Worm (Caenorhabditis elegans) whole organism, L4 larva: ENCODE data around the gene ddx-19.

ENCODE experiments used
- F26F4.8 ChIP-seq: fragments of 200-800 bp; sonication (Bioruptor generic); conservative IDR thresholded peaks from 2 replicates; pipeline ENCODE4 v1.3.6; 2022; ENCODE audit warnings: missing genetic modification characterization, missing compliant biosample characterization
- F37D6.2 ChIP-seq: sonication (generic microtip); optimal IDR thresholded peaks from 2 replicates; lab custom pipeline; 2016; ENCODE audit warnings: mild to moderate bottlenecking, missing genetic modification characterization, missing compliant biosample characterization
- F44E2.7 ChIP-seq: fragments of 200-800 bp; sonication (Bioruptor generic); IDR thresholded peaks from 2 replicates; pipeline ENCODE4 v2.1.2; 2022; ENCODE audit warnings: missing genetic modification characterization, missing compliant biosample characterization
- F49E8.2 ChIP-seq: sonication (generic microtip); optimal IDR thresholded peaks from 2 replicates; lab custom pipeline; 2016; ENCODE audit warnings: missing compliant biosample characterization, mild to moderate bottlenecking, missing genetic modification characterization, borderline replicate concordance
- Y48G9A.11 ChIP-seq: fragments of 200-800 bp; sonication (Bioruptor generic); IDR thresholded peaks from 2 replicates; pipeline ENCODE4 v1.3.6; 2022; ENCODE audit warnings: missing genetic modification reagents, missing genetic modification characterization, missing compliant biosample characterization
- aha-1 ChIP-seq: fragments of 150-350 bp; peaks from one replicate; lab custom pipeline; 2014; ENCODE audit warnings: missing biosample characterization, missing genetic modification characterization
- attf-4 ChIP-seq: sonication (generic microtip); optimal IDR thresholded peaks from 3 replicates; lab custom pipeline; 2017; ENCODE audit warnings: missing biosample characterization, missing genetic modification characterization
- ceh-28 ChIP-seq: fragments of 150-350 bp; optimal IDR thresholded peaks from 2 replicates; lab custom pipeline; 2014; ENCODE audit warnings: missing biosample characterization, missing genetic modification reagents, missing genetic modification characterization
- ceh-62 ChIP-seq: sonication (generic microtip); optimal IDR thresholded peaks from 2 replicates; lab custom pipeline; 2017; ENCODE audit warnings: missing biosample characterization, missing genetic modification characterization
- ctbp-1 ChIP-seq: fragments of 200-800 bp; sonication (Bioruptor generic); IDR thresholded peaks from 2 replicates; pipeline ENCODE4 v1.3.6; 2022; ENCODE audit warnings: missing genetic modification reagents, missing genetic modification characterization, missing compliant biosample characterization
- daf-8 ChIP-seq: fragments of 200-800 bp; sonication (Bioruptor generic); IDR thresholded peaks from 2 replicates; pipeline ENCODE4 v1.3.6; 2022; ENCODE audit warnings: missing genetic modification characterization, missing compliant biosample characterization
- dmd-8 ChIP-seq: fragments of 200-800 bp; sonication (Bioruptor generic); IDR thresholded peaks from 2 replicates; pipeline ENCODE4 v1.3.6; 2022; ENCODE audit warnings: missing genetic modification characterization, missing compliant biosample characterization
- dpl-1 ChIP-seq: fragments of 150-350 bp; optimal IDR thresholded peaks from 2 replicates; lab custom pipeline; 2014; ENCODE audit warnings: missing biosample characterization, missing genetic modification reagents, missing genetic modification characterization
- duxl-1 ChIP-seq: sonication (generic microtip); optimal IDR thresholded peaks from 2 replicates; lab custom pipeline; 2016; ENCODE audit warnings: mild to moderate bottlenecking, missing genetic modification characterization, moderate library complexity, missing compliant biosample characterization; ENCODE audit not compliant: poor library complexity
- dve-1 ChIP-seq: sonication (generic microtip); optimal IDR thresholded peaks from 2 replicates; lab custom pipeline; 2017; ENCODE audit warnings: antibody characterized with exemption, mild to moderate bottlenecking, missing genetic modification characterization, missing compliant biosample characterization; ENCODE audit not compliant: insufficient read depth
- egl-27 ChIP-seq: sonication (generic microtip); optimal IDR thresholded peaks from 3 replicates; lab custom pipeline; 2017; ENCODE audit warnings: missing biosample characterization, missing genetic modification reagents, missing genetic modification characterization
- egl-43 ChIP-seq: fragments of 200-800 bp; sonication (Bioruptor generic); IDR thresholded peaks from 2 replicates; pipeline ENCODE4 v1.3.6; 2022; ENCODE audit warnings: missing genetic modification reagents, missing genetic modification characterization, missing compliant biosample characterization
- fkh-10 ChIP-seq: fragments of 150-350 bp; optimal IDR thresholded peaks from 2 replicates; lab custom pipeline; 2014; ENCODE audit warnings: missing biosample characterization, missing genetic modification reagents, missing genetic modification characterization
- hmg-1.1 ChIP-seq: fragments of 200-800 bp; sonication (Bioruptor generic); IDR thresholded peaks from 2 replicates; pipeline ENCODE4 v1.3.6; 2022; ENCODE audit warnings: missing genetic modification reagents, missing genetic modification characterization, missing compliant biosample characterization
- jun-1 ChIP-seq: fragments of 150-350 bp; optimal IDR thresholded peaks from 2 replicates; lab custom pipeline; 2014; ENCODE audit warnings: missing biosample characterization, missing genetic modification reagents, missing genetic modification characterization
- lin-13 ChIP-seq: fragments of 150-350 bp; optimal IDR thresholded peaks from 2 replicates; lab custom pipeline; 2014; ENCODE audit warnings: missing biosample characterization, missing genetic modification reagents, missing genetic modification characterization
- madf-9 ChIP-seq: fragments of 200-800 bp; sonication (Bioruptor generic); conservative IDR thresholded peaks from 2 replicates; pipeline ENCODE4 v1.3.6; 2022; ENCODE audit warnings: missing genetic modification reagents, missing genetic modification characterization, missing compliant biosample characterization
- mdt-29 ChIP-seq: fragments of 200-800 bp; sonication (Bioruptor generic); IDR thresholded peaks from 2 replicates; pipeline ENCODE4 v1.3.6; 2022; ENCODE audit warnings: missing genetic modification reagents, missing genetic modification characterization, missing compliant biosample characterization
- mep-1 ChIP-seq: fragments of 150-350 bp; sonication (generic microtip); optimal IDR thresholded peaks from 3 replicates; lab custom pipeline; 2014; ENCODE audit warnings: missing biosample characterization, missing genetic modification characterization
- nhr-10 ChIP-seq: fragments of 150-350 bp; optimal IDR thresholded peaks from 2 replicates; lab custom pipeline; 2014; ENCODE audit warnings: missing biosample characterization, missing genetic modification characterization
- nhr-102 ChIP-seq: sonication (generic microtip); optimal IDR thresholded peaks from 2 replicates; lab custom pipeline; 2016; ENCODE audit warnings: mild to moderate bottlenecking, missing genetic modification characterization, moderate library complexity, missing compliant biosample characterization
- nhr-111 ChIP-seq: fragments of 200-800 bp; sonication (Bioruptor generic); optimal IDR thresholded peaks from 2 replicates; lab custom pipeline; 2018; ENCODE audit warnings: mild to moderate bottlenecking, missing genetic modification characterization, missing compliant biosample characterization
- nhr-41 ChIP-seq: fragments of 200-800 bp; sonication (Bioruptor generic); IDR thresholded peaks from 2 replicates; pipeline ENCODE4 v1.3.6; 2022; ENCODE audit warnings: missing genetic modification reagents, missing genetic modification characterization, missing compliant biosample characterization
- nhr-6 ChIP-seq: fragments of 150-350 bp; optimal IDR thresholded peaks from 2 replicates; lab custom pipeline; 2014; ENCODE audit warnings: missing biosample characterization, missing genetic modification characterization
- nhr-77 ChIP-seq: fragments of 150-350 bp; optimal IDR thresholded peaks from 2 replicates; lab custom pipeline; 2014; ENCODE audit warnings: missing biosample characterization, missing genetic modification characterization
- pqm-1 ChIP-seq: sonication (generic microtip); optimal IDR thresholded peaks from 2 replicates; lab custom pipeline; 2017; ENCODE audit warnings: missing biosample characterization, missing genetic modification characterization
- set-16 ChIP-seq: fragments of 200-800 bp; sonication (Bioruptor generic); IDR thresholded peaks from 2 replicates; pipeline ENCODE4 v1.3.6; 2022; ENCODE audit warnings: missing genetic modification reagents, missing genetic modification characterization, missing compliant biosample characterization
- snpc-1.2 ChIP-seq: fragments of 200-800 bp; sonication (Bioruptor generic); IDR thresholded peaks from 2 replicates; pipeline ENCODE4 v1.3.6; 2022; ENCODE audit warnings: missing genetic modification reagents, missing genetic modification characterization, missing compliant biosample characterization
- spr-3 ChIP-seq: fragments of 200-800 bp; sonication (Bioruptor generic); optimal IDR thresholded peaks from 2 replicates; lab custom pipeline; 2018; ENCODE audit warnings: mild to moderate bottlenecking, missing genetic modification characterization, missing compliant biosample characterization
- tag-97 ChIP-seq: fragments of 200-800 bp; sonication (Bioruptor generic); IDR thresholded peaks from 2 replicates; pipeline ENCODE4 v1.3.6; 2022; ENCODE audit warnings: missing genetic modification characterization, missing compliant biosample characterization
- tra-1 ChIP-seq: fragments of 200-800 bp; sonication (Bioruptor generic); IDR thresholded peaks from 2 replicates; pipeline ENCODE4 v1.3.6; 2022; ENCODE audit warnings: missing genetic modification reagents, missing genetic modification characterization, missing compliant biosample characterization
- unc-130 ChIP-seq: sonication (generic microtip); optimal IDR thresholded peaks from 2 replicates; lab custom pipeline; 2016; ENCODE audit warnings: missing genetic modification reagents, missing genetic modification characterization, missing compliant biosample characterization
- vab-7 ChIP-seq: fragments of 200-800 bp; sonication (Bioruptor generic); IDR thresholded peaks from 2 replicates; pipeline ENCODE4 v1.3.6; 2022; ENCODE audit warnings: missing genetic modification reagents, missing genetic modification characterization, missing compliant biosample characterization
- zfp-3 ChIP-seq: fragments of 200-800 bp; sonication (Bioruptor generic); conservative IDR thresholded peaks from 2 replicates; pipeline ENCODE4 v1.3.6; 2022; ENCODE audit warnings: missing genetic modification reagents, missing genetic modification characterization, missing compliant biosample characterization
- ztf-11 ChIP-seq: fragments of 150-350 bp; optimal IDR thresholded peaks from 2 replicates; lab custom pipeline; 2014; ENCODE audit warnings: missing biosample characterization, missing genetic modification characterization

Gene ddx-19

ce11 chrII:8896541-8896940, 11.8 kb downstream of the ddx-19 start, which contains the start of gene lat-1:
lat-1 (plus strand) TSS chrII:8896841.
- no peak for TF ChIP-seq nhr-111 (GFP tag; lab: Kevin White, UChicago)
- TF ChIP-seq dve-1 = no peak
- no peak for TF ChIP-seq F49E8.2 (tag; lab: Kevin White, UChicago)
- TF ChIP-seq snpc-1.2 (GFP tag; lab: Robert Waterston, UW) = no peak
- TF ChIP-seq tra-1 = no peak
- TF ChIP-seq pqm-1 (tag; lab: Kevin White, UChicago) = no peak
- TF ChIP-seq mdt-29 (GFP tag; lab: Robert Waterston, UW) = no peak
- TF ChIP-seq F37D6.2 (tag; lab: Kevin White, UChicago) = no peak
- TF ChIP-seq aha-1 (tag; lab: Kevin White, UChicago) = no peak
- TF ChIP-seq tag-97 (GFP tag; lab: Robert Waterston, UW) = no peak
- no peak for TF ChIP-seq set-16 (GFP tag; lab: Robert Waterston, UW)
- TF ChIP-seq ztf-11 (tag; lab: Kevin White, UChicago) = no peak
- no peak for TF ChIP-seq nhr-102
- no peak for TF ChIP-seq ctbp-1 (GFP tag; lab: Robert Waterston, UW)
- TF ChIP-seq jun-1 (tag; lab: Kevin White, UChicago) = no peak
- TF ChIP-seq fkh-10 = no peak
- TF ChIP-seq hmg-1.1 (GFP tag; lab: Robert Waterston, UW) = no peak

ce11 chrII:8897244-8897643, 12.5 kb downstream of the ddx-19 start:
- TF ChIP-seq nhr-10 (tag; lab: Kevin White, UChicago) = no peak
- TF ChIP-seq duxl-1 (tag; lab: Kevin White, UChicago) = no peak
- no peak for TF ChIP-seq ceh-62 (tag; lab: Kevin White, UChicago)
- no peak for TF ChIP-seq egl-43 (GFP tag; lab: Robert Waterston, UW)
- no peak for TF ChIP-seq dmd-8 (GFP tag; lab: Robert Waterston, UW)
- no peak for TF ChIP-seq nhr-111 (GFP tag; lab: Kevin White, UChicago)
- no peak for TF ChIP-seq Y48G9A.11
- TF ChIP-seq F44E2.7 (GFP tag; lab: Robert Waterston, UW) = no peak
- no peak for TF ChIP-seq lin-13 (GFP tag; lab: Kevin White, UChicago)

DNA sequence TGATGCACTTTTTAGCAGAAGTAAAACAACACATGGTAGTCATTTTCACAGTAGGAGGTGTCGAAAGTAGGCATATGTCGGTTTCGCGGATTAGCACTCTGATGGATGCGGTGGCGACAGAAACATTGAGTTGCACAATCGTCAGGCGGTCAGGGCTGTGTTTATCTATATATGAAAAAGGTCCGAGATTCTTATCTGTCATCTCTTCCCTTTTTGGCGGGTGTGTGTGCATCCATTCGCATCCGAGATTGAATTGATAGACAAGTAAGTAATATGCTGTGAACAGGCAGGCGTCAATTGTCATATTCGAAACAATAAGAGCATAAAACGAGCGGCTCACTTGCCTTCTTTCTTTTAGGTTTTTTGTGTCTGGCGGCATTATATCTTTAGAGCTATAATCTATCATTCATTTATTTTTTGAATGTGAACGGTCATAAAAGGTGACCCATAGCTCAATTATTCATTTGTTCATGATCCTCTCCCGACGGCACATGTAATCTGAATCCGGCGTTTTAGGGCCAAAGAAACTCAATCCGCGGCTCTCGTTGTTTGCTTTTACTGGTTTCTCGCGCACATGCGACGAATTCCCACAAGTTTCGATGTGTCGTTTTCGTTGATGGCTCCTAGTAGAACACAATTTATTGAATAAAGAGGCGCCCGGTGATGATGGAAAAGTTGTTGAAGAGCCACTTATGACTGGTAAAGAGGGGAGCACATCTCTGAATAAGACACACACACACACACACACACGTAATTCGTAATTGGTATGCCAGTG, 14.1 kb downstream of the ddx-19 start:
- TF ChIP-seq F26F4.8 (GFP tag; lab: Robert Waterston, UW) (no peak), aha-1 (tag; lab: Kevin White, UChicago) (peak; percentile 90), nhr-77 (tag; lab: Kevin White, UChicago) (no peak)

- TF ChIP-seq dpl-1 (GFP tag; lab: Kevin White, UChicago) (no peak), ceh-28 (no peak), egl-27 (tag; lab: Kevin White, UChicago) (no peak), madf-9 (GFP tag; lab: Robert Waterston, UW) (no peak), unc-130 (GFP tag; lab: Kevin White, UChicago) (no peak), dmd-8 (GFP tag; lab: Robert Waterston, UW) (no peak), attf-4 (tag; lab: Kevin White, UChicago) (no peak), daf-8 (GFP tag; lab: Robert Waterston, UW) (no peak), zfp-3 (no peak), nhr-41 (GFP tag; lab: Robert Waterston, UW) (no peak), vab-7 (no peak), mep-1 (tag; lab: Kevin White, UChicago) (no peak), nhr-6 (tag; lab: Kevin White, UChicago) (no peak), spr-3 (no peak)
Observed at ce11 chrII:8899357-8899748, 14.7 kb downstream of the ddx-19 start.
